Worm (Caenorhabditis elegans): Measurements from ENCODE around the gene bath-36.

The bath-36 gene

ce11 chrV:15150176-15150575 lies 37.5 kb upstream of the bath-36 start:
- TF ChIP-seq ceh-13 (GFP tag; optimal IDR thresholded peaks at IDR 0.05): no peak
- no peak for TF ChIP-seq ceh-36 (tag; optimal IDR thresholded peaks at IDR 0.05)
- TF ChIP-seq B0310.2 (tag; optimal IDR thresholded peaks at IDR 0.05): no peak
- no peak for TF ChIP-seq hmbx-1 (tag; optimal IDR thresholded peaks at IDR 0.05)
- no peak for TF ChIP-seq hmg-4 (GFP tag; optimal IDR thresholded peaks at IDR 0.05)
- TF ChIP-seq sea-1 (GFP tag; conservative IDR thresholded peaks at IDR 0.05): no peak

- TF ChIP-seq F13C5.2 (tag; optimal IDR thresholded peaks at IDR 0.05): no peak
- no peak for TF ChIP-seq scrt-1 (GFP tag; IDR thresholded peaks at IDR 0.05)
- no peak for TF ChIP-seq hnd-1 (tag; optimal IDR thresholded peaks at IDR 0.05)
- no peak for TF ChIP-seq aly-1 (tag; optimal IDR thresholded peaks at IDR 0.05)
- TF ChIP-seq sea-1 (GFP tag; conservative IDR thresholded peaks at IDR 0.05): no peak
- TF ChIP-seq ama-1 (optimal IDR thresholded peaks at IDR 0.05): no peak
- no peak for TF ChIP-seq ceh-36 (tag; optimal IDR thresholded peaks at IDR 0.05)
- no peak for TF ChIP-seq tbx-37 (GFP tag; conservative IDR thresholded peaks at IDR 0.05)
- no peak for TF ChIP-seq flt-1 (GFP tag; IDR thresholded peaks at IDR 0.05)
- no peak for TF ChIP-seq tra-4 (tag; optimal IDR thresholded peaks at IDR 0.05)
- no peak for TF ChIP-seq pes-1 (GFP tag; IDR thresholded peaks at IDR 0.05)
- no peak for TF ChIP-seq hmbx-1 (tag; optimal IDR thresholded peaks at IDR 0.05)
- no peak for TF ChIP-seq B0310.2 (tag; optimal IDR thresholded peaks at IDR 0.05)
- TF ChIP-seq ets-7 (tag; optimal IDR thresholded peaks at IDR 0.05): no peak
- no peak for TF ChIP-seq tbx-11 (GFP tag; IDR thresholded peaks at IDR 0.05)
- TF ChIP-seq ceh-13 (GFP tag; optimal IDR thresholded peaks at IDR 0.05): no peak
- no peak for TF ChIP-seq hmg-4 (GFP tag; optimal IDR thresholded peaks at IDR 0.05)
These were observed 37.0 kb upstream of the bath-36 start, which contains the start of gene T09F5.2 for ce11 chrV:15150661-15151060. TSS of gene T09F5.2 (plus strand) at chrV:15150961.

ce11 chrV:15152010-15152409 lies 35.7 kb upstream of the bath-36 start:
- no peak for TF ChIP-seq F13C5.2 (tag; optimal IDR thresholded peaks at IDR 0.05)
- no peak for TF ChIP-seq hnd-1 (tag; optimal IDR thresholded peaks at IDR 0.05)
- TF ChIP-seq scrt-1 (GFP tag; IDR thresholded peaks at IDR 0.05): no peak
- no peak for TF ChIP-seq ama-1 (optimal IDR thresholded peaks at IDR 0.05)
- no peak for TF ChIP-seq hmg-4 (GFP tag; optimal IDR thresholded peaks at IDR 0.05)
- no peak for TF ChIP-seq hmbx-1 (tag; optimal IDR thresholded peaks at IDR 0.05)
- TF ChIP-seq ceh-13 (GFP tag; optimal IDR thresholded peaks at IDR 0.05): no peak
- TF ChIP-seq tbx-11 (GFP tag; IDR thresholded peaks at IDR 0.05): no peak
- TF ChIP-seq flt-1 (GFP tag; IDR thresholded peaks at IDR 0.05): no peak

- no peak for TF ChIP-seq aly-1 (tag; optimal IDR thresholded peaks at IDR 0.05)
- no peak for TF ChIP-seq scrt-1 (GFP tag; IDR thresholded peaks at IDR 0.05)
- TF ChIP-seq ama-1 (optimal IDR thresholded peaks at IDR 0.05): no peak
- no peak for TF ChIP-seq sea-1 (GFP tag; conservative IDR thresholded peaks at IDR 0.05)
- no peak for TF ChIP-seq pes-1 (GFP tag; IDR thresholded peaks at IDR 0.05)
- TF ChIP-seq ceh-13 (GFP tag; optimal IDR thresholded peaks at IDR 0.05): no peak
- TF ChIP-seq tbx-11 (GFP tag; IDR thresholded peaks at IDR 0.05): no peak
- TF ChIP-seq flt-1 (GFP tag; IDR thresholded peaks at IDR 0.05): no peak
- no peak for TF ChIP-seq tra-4 (tag; optimal IDR thresholded peaks at IDR 0.05)
- no peak for TF ChIP-seq B0310.2 (tag; optimal IDR thresholded peaks at IDR 0.05)
- no peak for TF ChIP-seq hmbx-1 (tag; optimal IDR thresholded peaks at IDR 0.05)
- no peak for TF ChIP-seq ets-7 (tag; optimal IDR thresholded peaks at IDR 0.05)
- no peak for TF ChIP-seq tbx-37 (GFP tag; conservative IDR thresholded peaks at IDR 0.05)
- TF ChIP-seq F13C5.2 (tag; optimal IDR thresholded peaks at IDR 0.05): no peak
- TF ChIP-seq hnd-1 (tag; optimal IDR thresholded peaks at IDR 0.05): no peak
These were observed 34.4 kb upstream of the bath-36 start, which contains the start of gene srh-55 for ce11 chrV:15153277-15153676. TSS of gene srh-55 (plus strand) at chrV:15153577.

- no peak for TF ChIP-seq scrt-1 (GFP tag; IDR thresholded peaks at IDR 0.05)
These were observed 31.2 kb upstream of the bath-36 start for ce11 chrV:15156504-15156903.

- TF ChIP-seq aly-1 (tag; optimal IDR thresholded peaks at IDR 0.05) (no peak), ceh-36 (tag; optimal IDR thresholded peaks at IDR 0.05) (no peak), ama-1 (optimal IDR thresholded peaks at IDR 0.05) (no peak), scrt-1 (GFP tag; IDR thresholded peaks at IDR 0.05) (no peak), ceh-13 (GFP tag; optimal IDR thresholded peaks at IDR 0.05) (no peak), hnd-1 (tag; optimal IDR thresholded peaks at IDR 0.05) (no peak), pes-1 (GFP tag; IDR thresholded peaks at IDR 0.05) (no peak), F13C5.2 (tag; optimal IDR thresholded peaks at IDR 0.05) (no peak), tra-4 (tag; optimal IDR thresholded peaks at IDR 0.05) (no peak), ets-7 (tag; optimal IDR thresholded peaks at IDR 0.05) (no peak), flt-1 (GFP tag; IDR thresholded peaks at IDR 0.05) (no peak), sea-1 (GFP tag; conservative IDR thresholded peaks at IDR 0.05) (no peak), tbx-11 (GFP tag; IDR thresholded peaks at IDR 0.05) (no peak), hmg-4 (GFP tag; optimal IDR thresholded peaks at IDR 0.05) (no peak)
These were observed 29.0 kb upstream of the bath-36 start, which contains the start of gene str-45 for ce11 chrV:15158691-15159090. TSS of gene str-45 (plus strand) at chrV:15158991.

ce11 chrV:15162697-15163096 lies 25.0 kb upstream of the bath-36 start, which contains the start of gene srz-11:
TSS of gene srz-11 (plus strand) at chrV:15163082.
- TF ChIP-seq ama-1 (optimal IDR thresholded peaks at IDR 0.05) (no peak), sea-1 (GFP tag; conservative IDR thresholded peaks at IDR 0.05) (no peak), hnd-1 (tag; optimal IDR thresholded peaks at IDR 0.05) (no peak), aly-1 (tag; optimal IDR thresholded peaks at IDR 0.05) (no peak), tbx-11 (GFP tag; IDR thresholded peaks at IDR 0.05) (no peak), F13C5.2 (tag; optimal IDR thresholded peaks at IDR 0.05) (no peak), hmbx-1 (tag; optimal IDR thresholded peaks at IDR 0.05) (no peak), hmg-4 (GFP tag; optimal IDR thresholded peaks at IDR 0.05) (no peak), scrt-1 (GFP tag; IDR thresholded peaks at IDR 0.05) (no peak), ets-7 (tag; optimal IDR thresholded peaks at IDR 0.05) (no peak), tra-4 (tag; optimal IDR thresholded peaks at IDR 0.05) (no peak), B0310.2 (tag; optimal IDR thresholded peaks at IDR 0.05) (no peak), ceh-13 (GFP tag; optimal IDR thresholded peaks at IDR 0.05) (no peak), ceh-36 (tag; optimal IDR thresholded peaks at IDR 0.05) (no peak), tbx-37 (GFP tag; conservative IDR thresholded peaks at IDR 0.05) (no peak)

ce11 chrV:15175459-15175858 lies 12.2 kb upstream of the bath-36 start, which contains the start of gene clec-47:
TSS of gene clec-47 (plus strand) at chrV:15175759.
- TF ChIP-seq ets-7 (tag; optimal IDR thresholded peaks at IDR 0.05) (no peak), tra-4 (tag; optimal IDR thresholded peaks at IDR 0.05) (no peak)
